Worm (Caenorhabditis elegans): ENCODE data around the gene cth-1.

DNA sequence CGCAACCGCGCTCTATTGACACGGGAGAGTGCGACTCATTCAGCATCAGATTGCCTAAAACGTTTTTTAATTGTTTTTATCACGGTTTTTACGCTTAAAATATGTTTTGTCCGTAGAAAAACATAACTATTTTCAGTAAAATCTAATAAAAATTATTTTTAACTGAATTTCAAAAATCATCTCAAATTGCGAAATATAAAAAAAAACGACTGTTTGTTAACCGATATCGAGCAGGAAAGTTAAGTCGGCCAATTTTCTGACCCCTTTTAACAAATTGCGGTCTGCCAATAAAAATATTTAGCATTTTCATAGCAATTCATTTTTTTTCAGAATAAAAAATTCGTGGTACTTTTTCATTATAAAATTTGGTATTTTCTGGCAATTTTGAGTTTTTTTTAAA, 20.0 kb downstream of the cth-1 start:
- TF ChIP-seq pqm-1 (tag; optimal IDR thresholded peaks at IDR 0.05) (no peak), Y22D7AL.16 (tag; optimal IDR thresholded peaks at IDR 0.05) (no peak), gmeb-2 (tag; optimal IDR thresholded peaks at IDR 0.05) (no peak), tbx-2 (tag; optimal IDR thresholded peaks at IDR 0.05) (no peak), C08G9.2 (tag; optimal IDR thresholded peaks at IDR 0.05) (no peak), nfya-1 (tag; optimal IDR thresholded peaks at IDR 0.05) (no peak), tbx-7 (tag; optimal IDR thresholded peaks at IDR 0.05) (no peak), unc-86 (tag; optimal IDR thresholded peaks at IDR 0.05) (no peak), fkh-10 (GFP tag; optimal IDR thresholded peaks at IDR 0.05) (no peak), ceh-22 (tag; optimal IDR thresholded peaks at IDR 0.05) (no peak), zip-5 (tag; optimal IDR thresholded peaks at IDR 0.05) (no peak)
